Fruit fly (Drosophila melanogaster): ENCODE results near the gene dpr17.

Gene dpr17

dm6 chr3R:12121161-12121560 lies 26.5 kb downstream of the dpr17 start (continued):
- TF ChIP-seq tll (GFP tag; optimal IDR thresholded peaks at IDR 0.05) (peak in 1 of 2 experiments; percentile 29), grau (tag; optimal IDR thresholded peaks at IDR 0.05) (peak; percentile 72), HmgZ (tag; optimal IDR thresholded peaks at IDR 0.05) (peak; percentile 79), CG12236 (GFP tag; optimal IDR thresholded peaks at IDR 0.05) (peak; percentile 81), CG14710 (tag; optimal IDR thresholded peaks at IDR 0.05) (peak; percentile 78), Dll (GFP tag; IDR thresholded peaks at IDR 0.05; ENCODE audit: partially characterized antibody) (no peak), odd (GFP tag; optimal IDR thresholded peaks at IDR 0.05) (peak; percentile 65), chn (GFP tag; optimal IDR thresholded peaks at IDR 0.05) (peak; percentile 89), wor (GFP tag; IDR thresholded peaks at IDR 0.05) (peak; percentile 76), CG1647 (GFP tag; optimal IDR thresholded peaks at IDR 0.05) (peak; percentile 92), CG13424 (tag; optimal IDR thresholded peaks at IDR 0.05) (peak; percentile 65), Stat92E (GFP tag; optimal IDR thresholded peaks at IDR 0.05) (no peak), bsh (GFP tag; optimal IDR thresholded peaks at IDR 0.05) (peak in 1 of 2 experiments; percentile 85), onecut (GFP tag; IDR thresholded peaks at IDR 0.05) (peak; percentile 90), Dp (GFP tag; optimal IDR thresholded peaks at IDR 0.05) (no peak), CG4617 (GFP tag; optimal IDR thresholded peaks at IDR 0.05; ENCODE audit: borderline replicate concordance) (peak; percentile 73), unc-4 (GFP tag; IDR thresholded peaks at IDR 0.05; ENCODE audit: partially characterized antibody) (no peak), CG14860 (GFP tag; IDR thresholded peaks at IDR 0.05; ENCODE audit: partially characterized antibody) (no peak), Gug (GFP tag; IDR thresholded peaks at IDR 0.05) (peak; percentile 98), CG8359 (GFP tag; optimal IDR thresholded peaks at IDR 0.05; ENCODE audit: borderline replicate concordance) (peak; percentile 70), wdn (GFP tag; IDR thresholded peaks at IDR 0.05) (peak; percentile 92), sc (optimal IDR thresholded peaks at IDR 0.05) (no peak), sc (GFP tag; optimal IDR thresholded peaks at IDR 0.05) (peak; percentile 77), gro (GFP tag; optimal IDR thresholded peaks at IDR 0.05) (no peak), Sry-δ (GFP tag; optimal IDR thresholded peaks at IDR 0.05) (peak; percentile 59), al (GFP tag; IDR thresholded peaks at IDR 0.05) (peak; percentile 93), MBD-R2 (GFP tag; IDR thresholded peaks at IDR 0.05) (peak; percentile 90), Drgx (GFP tag; IDR thresholded peaks at IDR 0.05) (peak; percentile 66), CG17385 (GFP tag; optimal IDR thresholded peaks at IDR 0.05) (peak; percentile 68), ham (GFP tag; IDR thresholded peaks at IDR 0.05) (peak; percentile 93), CG8478 (optimal IDR thresholded peaks at IDR 0.05) (peak; percentile 60), repo (GFP tag; optimal IDR thresholded peaks at IDR 0.05) (peak; percentile 86), HLH3B (GFP tag; IDR thresholded peaks at IDR 0.05) (peak; percentile 93; the same call in 1 of the 2 replicates), ems (GFP tag; optimal IDR thresholded peaks at IDR 0.05) (peak; percentile 81), pum (GFP tag; optimal IDR thresholded peaks at IDR 0.05) (peak; percentile 90), CG32532 (GFP tag; IDR thresholded peaks at IDR 0.05) (peak; percentile 96), D19B (GFP tag; optimal IDR thresholded peaks at IDR 0.05) (peak; percentile 77), CG31224 (GFP tag; IDR thresholded peaks at IDR 0.05) (peak; percentile 91), CG6654 (GFP tag; optimal IDR thresholded peaks at IDR 0.05) (peak; percentile 80), NC2α (GFP tag; optimal IDR thresholded peaks at IDR 0.05) (peak; percentile 81), CG34224 (GFP tag; IDR thresholded peaks at IDR 0.05; ENCODE audit: partially characterized antibody) (no peak), Eip74EF (GFP tag; optimal IDR thresholded peaks at IDR 0.05) (peak; percentile 21 to 93), ase (GFP tag; IDR thresholded peaks at IDR 0.05) (peak; percentile 96), ind (GFP tag; optimal IDR thresholded peaks at IDR 0.05) (peak; percentile 91), pfk (GFP tag; optimal IDR thresholded peaks at IDR 0.05) (peak; percentile 52), tgo (GFP tag; IDR thresholded peaks at IDR 0.05) (peak; percentile 93), ac (GFP tag; optimal IDR thresholded peaks at IDR 0.05) (peak; percentile 14), row (GFP tag; IDR thresholded peaks at IDR 0.05) (peak; percentile 71), Ssrp (tag; optimal IDR thresholded peaks at IDR 0.05) (peak; percentile 80), jigr1 (GFP tag; IDR thresholded peaks at IDR 0.05) (peak; percentile 80; the same call in 1 of the 3 replicates)

Data from whole organism, embryonic.